Worm (Caenorhabditis elegans) whole organism, young adult: Measurements from ENCODE around the gene his-59.

Experiments used
- B0019.2 ChIP-seq: fragments of 200-800 bp; sonication (Bioruptor generic); conservative IDR thresholded peaks from 2 replicates; pipeline ENCODE4 v1.3.6; 2022; ENCODE audit warnings: missing genetic modification reagents, missing genetic modification characterization, missing compliant biosample characterization
- F52B5.7 ChIP-seq: sonication (generic microtip); optimal IDR thresholded peaks from 2 replicates; lab custom pipeline; 2016; ENCODE audit warnings: mild to moderate bottlenecking, missing genetic modification characterization, missing compliant biosample characterization
- F55B11.4 ChIP-seq: sonication (generic microtip); optimal IDR thresholded peaks from 2 replicates; lab custom pipeline; 2016; ENCODE audit warnings: missing compliant biosample characterization, missing genetic modification characterization, borderline replicate concordance; ENCODE audit not compliant: insufficient read depth
- Y67H2A.10 ChIP-seq: fragments of 200-800 bp; sonication (Bioruptor generic); conservative IDR thresholded peaks from 2 replicates; pipeline ENCODE4 v1.3.6; 2022; ENCODE audit warnings: missing genetic modification reagents, missing genetic modification characterization, missing compliant biosample characterization
- Y79H2A.3 ChIP-seq: fragments of 200-800 bp; sonication (Bioruptor generic); conservative IDR thresholded peaks from 2 replicates; pipeline ENCODE4 v1.3.6; 2022; ENCODE audit warnings: missing genetic modification reagents, missing genetic modification characterization, missing compliant biosample characterization
- Y95B8A.8 ChIP-seq: fragments of 200-800 bp; sonication (Bioruptor generic); IDR thresholded peaks from 2 replicates; pipeline ENCODE4 v1.3.6; 2022; ENCODE audit warnings: missing genetic modification reagents, missing genetic modification characterization, missing compliant biosample characterization
- ama-1 ChIP-seq, 3 experiments: fragments of 150-350 bp in 1 of 3; sonication (generic microtip) in 2 of 3; optimal IDR thresholded peaks; 2 replicates each; lab custom pipeline; 2014 to 2018; ENCODE audit warnings: missing biosample characterization in 2 of 3, missing genetic modification characterization in 2 of 3, missing genetic modification reagents in 2 of 3
- ets-4 ChIP-seq: fragments of 200-800 bp; sonication (Bioruptor generic); optimal IDR thresholded peaks from 2 replicates; lab custom pipeline; 2018; ENCODE audit warnings: mild to moderate bottlenecking, missing genetic modification characterization, missing compliant biosample characterization
- tbp1 ChIP-seq: fragments of 200-800 bp; sonication (Bioruptor generic); optimal IDR thresholded peaks from 2 replicates; lab custom pipeline; 2018; ENCODE audit warnings: mild to moderate bottlenecking, missing genetic modification characterization, missing compliant biosample characterization
- unc-62 ChIP-seq: fragments of 150-350 bp; optimal IDR thresholded peaks from 2 replicates; lab custom pipeline; 2014; ENCODE audit warnings: missing biosample characterization, missing genetic modification reagents, missing genetic modification characterization
- xnd-1 ChIP-seq: sonication (generic microtip); optimal IDR thresholded peaks from 2 replicates; lab custom pipeline; 2016; ENCODE audit warnings: missing genotype, missing genetic modification reagents, missing genetic modification characterization, missing compliant biosample characterization
- zfh-2 ChIP-seq: fragments of 200-800 bp; sonication (Bioruptor generic); conservative IDR thresholded peaks from 2 replicates; pipeline ENCODE4 v1.3.6; 2022; ENCODE audit warnings: missing genetic modification reagents, missing genetic modification characterization, missing compliant biosample characterization
- zim-3 ChIP-seq: sonication (generic microtip); optimal IDR thresholded peaks from 2 replicates; lab custom pipeline; 2017; ENCODE audit warnings: mild to moderate bottlenecking, missing genetic modification characterization, moderate library complexity, missing compliant biosample characterization

DNA sequence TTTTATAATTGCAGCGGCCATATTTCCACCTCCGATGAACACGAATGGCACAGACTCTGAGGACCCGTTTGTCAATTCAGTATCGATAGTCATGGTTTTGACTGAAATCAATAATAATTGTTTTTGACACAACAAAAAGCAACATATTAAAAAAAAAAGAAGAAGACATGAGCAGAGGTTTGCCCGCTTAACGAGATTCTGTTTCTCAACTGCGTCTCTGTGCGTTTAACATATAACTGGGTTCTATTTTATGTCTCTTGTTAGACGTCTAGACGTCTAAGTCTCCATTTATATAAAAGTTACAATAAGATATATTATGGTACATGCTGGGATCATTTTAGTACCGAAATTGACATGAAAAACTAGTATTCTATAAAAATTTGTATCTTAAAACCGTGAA is 10.9 kb upstream of the his-59 start, which contains the start of gene pycr-4:
- TF ChIP-seq F55B11.4 (tag; lab: Kevin White, UChicago) (no peak), Y67H2A.10 (GFP tag; lab: Robert Waterston, UW) (no peak), zim-3 (tag; lab: Kevin White, UChicago) (no peak), Y95B8A.8 (GFP tag; lab: Robert Waterston, UW) (no peak), ama-1 (optimal IDR thresholded peaks at IDR 0.05; lab: Kevin White, UChicago) (no peak), ama-1 (GFP tag; optimal IDR thresholded peaks at IDR 0.05; lab: Kevin White, UChicago) (no peak), Y79H2A.3 (GFP tag; lab: Robert Waterston, UW) (no peak), F52B5.7 (tag; lab: Kevin White, UChicago) (no peak), B0019.2 (no peak), ets-4 (GFP tag; lab: Kevin White, UChicago) (no peak), unc-62 (no peak), zfh-2 (GFP tag; lab: Robert Waterston, UW) (no peak), tbp1 (GFP tag; lab: Kevin White, UChicago) (no peak), xnd-1 (no peak)
